Fruit fly (Drosophila melanogaster) whole organism, adult: ENCODE results near the gene Octbeta1R.

Experiments used
- CG11617 ChIP-seq: fragments of 200-800 bp; sonication (Bioruptor generic); optimal IDR thresholded peaks from 2 replicates; lab custom pipeline; 2017; ENCODE audit warnings: mild to moderate bottlenecking, missing biosample characterization, missing genetic modification reagents, missing genetic modification characterization
- CG12768 ChIP-seq: fragments of 200-800 bp; sonication (Bioruptor generic); optimal IDR thresholded peaks from 2 replicates; lab custom pipeline; 2017; ENCODE audit warnings: missing biosample characterization, missing genetic modification characterization, mild to moderate bottlenecking, moderate library complexity, missing genetic modification reagents
- CG14711 ChIP-seq: fragments of 200-800 bp; sonication (Bioruptor generic); optimal IDR thresholded peaks from 2 replicates; lab custom pipeline; 2018; ENCODE audit warnings: missing biosample characterization, mild to moderate bottlenecking, missing genetic modification characterization, moderate library complexity
- CG1620 ChIP-seq: fragments of 200-800 bp; sonication (Bioruptor generic); optimal IDR thresholded peaks from 2 replicates; lab custom pipeline; 2016; ENCODE audit warnings: missing biosample characterization, missing genetic modification characterization
- CG33017 ChIP-seq: fragments of 200-800 bp; sonication (Bioruptor generic); optimal IDR thresholded peaks from 2 replicates; lab custom pipeline; 2018; ENCODE audit warnings: missing biosample characterization, mild to moderate bottlenecking, missing genetic modification characterization, moderate library complexity
- CG5204 ChIP-seq: fragments of 200-800 bp; sonication (Bioruptor generic); optimal IDR thresholded peaks from 2 replicates; lab custom pipeline; 2016; ENCODE audit warnings: missing biosample characterization, missing genetic modification characterization
- CG7045 ChIP-seq: fragments of 200-800 bp; sonication (Bioruptor generic); optimal IDR thresholded peaks from 2 replicates; lab custom pipeline; 2017; ENCODE audit warnings: missing biosample characterization, mild to moderate bottlenecking, missing genetic modification characterization
- CG7101 ChIP-seq: fragments of 200-800 bp; sonication (Bioruptor generic); optimal IDR thresholded peaks from 2 replicates; lab custom pipeline; 2018; ENCODE audit warnings: missing biosample characterization, mild to moderate bottlenecking, missing genetic modification characterization, moderate library complexity
- Clk ChIP-seq: fragments of 200-800 bp; sonication (Bioruptor generic); optimal IDR thresholded peaks from 2 replicates; lab custom pipeline; 2017; ENCODE audit warnings: missing biosample characterization, missing genetic modification characterization
- Crg-1 ChIP-seq: fragments of 200-800 bp; sonication (Bioruptor generic); optimal IDR thresholded peaks from 2 replicates; lab custom pipeline; 2016; ENCODE audit warnings: missing biosample characterization, missing genetic modification characterization
- Hr96 ChIP-seq: fragments of 200-800 bp; sonication (Bioruptor generic); optimal IDR thresholded peaks from 2 replicates; lab custom pipeline; 2016; ENCODE audit warnings: missing biosample characterization, missing genetic modification characterization
- Mnt ChIP-seq: fragments of 200-800 bp; sonication (Bioruptor generic); optimal IDR thresholded peaks from 2 replicates; lab custom pipeline; 2016; ENCODE audit warnings: missing biosample characterization, mild to moderate bottlenecking, missing genetic modification characterization
- bab1 ChIP-seq: fragments of 200-800 bp; sonication (Bioruptor generic); optimal IDR thresholded peaks from 3 replicates; lab custom pipeline; 2019; ENCODE audit warnings: missing biosample characterization, mild to moderate bottlenecking, missing genetic modification characterization, moderate library complexity
- cic ChIP-seq: fragments of 200-800 bp; sonication (Bioruptor generic); optimal IDR thresholded peaks from 2 replicates; lab custom pipeline; 2017; ENCODE audit warnings: missing biosample characterization, mild to moderate bottlenecking, missing genetic modification characterization, moderate library complexity
- cnc ChIP-seq, 2 experiments: fragments of >200 bp; optimal IDR thresholded peaks; 2 replicates each; lab custom pipeline; 2017
- kay ChIP-seq: fragments of 200-800 bp; sonication (Bioruptor generic); peaks from one replicate; lab custom pipeline; 2016; ENCODE audit warnings: missing biosample characterization, missing genetic modification characterization, borderline replicate concordance
- ovo ChIP-seq: fragments of 200-800 bp; sonication (Bioruptor generic); optimal IDR thresholded peaks from 2 replicates; lab custom pipeline; 2016; ENCODE audit warnings: missing biosample characterization, missing genetic modification characterization
- pad ChIP-seq: fragments of 200-800 bp; sonication (Bioruptor generic); optimal IDR thresholded peaks from 3 replicates; lab custom pipeline; 2017; ENCODE audit warnings: missing biosample characterization, missing genetic modification characterization, mild to moderate bottlenecking, moderate library complexity, missing genetic modification reagents
- tj ChIP-seq: fragments of 200-800 bp; sonication (Bioruptor generic); optimal IDR thresholded peaks from 3 replicates; lab custom pipeline; 2017; ENCODE audit warnings: missing biosample characterization, mild to moderate bottlenecking, missing genetic modification characterization, moderate library complexity
- toe ChIP-seq: fragments of 200-800 bp; sonication (Bioruptor generic); optimal IDR thresholded peaks from 2 replicates; lab custom pipeline; 2016; ENCODE audit warnings: missing biosample characterization, missing genetic modification characterization

Gene Octbeta1R

DNA sequence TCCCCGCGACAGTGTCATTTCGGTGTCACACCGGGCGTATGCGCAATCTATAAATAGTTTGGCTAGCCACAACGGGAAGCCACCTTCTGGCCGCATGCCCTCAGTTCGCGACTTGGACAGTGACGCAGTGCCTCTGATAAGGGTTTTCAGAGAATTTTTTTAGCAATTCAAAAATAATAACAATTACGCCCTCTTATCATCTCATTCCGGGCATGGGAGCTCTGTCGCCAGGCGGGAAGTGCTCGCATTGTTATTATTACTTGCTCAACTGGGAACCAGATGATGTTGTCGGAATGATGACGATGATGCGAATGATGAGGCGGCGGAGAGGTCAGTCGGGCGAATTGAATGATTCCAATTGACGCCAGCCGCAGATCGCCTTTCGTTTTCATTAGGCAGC is 25.8 kb downstream of the Octbeta1R start:
- TF ChIP-seq CG5204 (GFP tag; lab: Kevin White, UChicago) (peak; percentile 35), cic (GFP tag; lab: Kevin White, UChicago) (peak; percentile 23), bab1 (GFP tag; lab: Kevin White, UChicago) (no peak), Crg-1 (GFP tag; lab: Kevin White, UChicago) (no peak), CG33017 (tag; lab: Kevin White, UChicago) (no peak), CG1620 (GFP tag; lab: Kevin White, UChicago) (no peak)

DNA sequence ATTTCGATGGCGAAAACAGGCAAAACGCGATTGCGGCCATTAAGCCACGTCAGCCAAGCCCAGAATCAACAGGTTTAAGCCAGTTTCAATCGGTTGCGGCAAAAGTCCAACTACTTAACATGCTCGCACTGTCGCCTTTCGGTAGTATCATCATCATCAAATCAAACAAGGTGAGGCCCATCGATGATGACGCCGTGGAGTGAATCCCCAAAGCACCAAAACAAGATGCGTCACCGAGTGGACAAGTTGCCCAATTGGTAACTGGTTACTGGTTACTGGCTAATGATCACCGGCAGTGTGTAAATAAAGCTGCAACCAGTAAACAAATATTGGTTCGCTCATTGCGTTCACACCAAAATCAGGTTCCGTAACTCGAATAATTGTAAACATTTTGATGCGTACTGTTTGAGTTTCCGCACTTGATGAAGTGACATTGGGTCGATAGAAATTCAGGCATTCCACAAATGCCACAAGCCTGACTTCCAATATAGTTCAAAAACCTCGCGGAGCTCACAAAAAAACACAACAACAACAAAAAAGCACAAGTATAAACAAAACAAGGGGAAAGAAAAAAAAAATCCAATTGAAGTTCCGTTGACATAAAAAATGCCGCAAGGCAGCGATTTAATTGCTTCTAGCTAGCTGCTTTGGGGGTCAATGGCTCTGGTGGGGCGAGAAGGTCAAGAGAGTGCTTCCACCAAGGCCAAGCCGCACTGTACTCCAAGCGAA is 27.5 kb downstream of the Octbeta1R start:
- TF ChIP-seq Clk (GFP tag; lab: Kevin White, UChicago) (no peak), ovo (GFP tag; lab: Kevin White, UChicago) (peak; percentile 13)

DNA sequence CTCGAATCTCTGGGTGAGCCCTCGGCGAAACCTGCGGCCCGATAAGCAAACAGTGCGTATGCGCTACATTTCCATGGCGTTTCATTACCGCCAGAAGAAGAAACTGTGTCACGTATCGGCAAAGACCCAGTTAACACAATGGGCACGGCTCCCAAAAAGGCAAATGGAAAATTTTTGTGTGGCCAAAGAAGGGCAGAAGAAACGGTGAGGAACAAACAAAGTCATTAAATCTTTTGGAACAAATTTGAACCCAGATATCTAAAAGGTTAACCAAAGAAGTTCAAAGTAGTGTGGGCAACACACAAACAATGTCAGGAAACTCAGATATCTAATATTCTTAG is 28.0 kb downstream of the Octbeta1R start:
- TF ChIP-seq CG11617: no peak
- TF ChIP-seq ovo (GFP tag; lab: Kevin White, UChicago): no peak
- no peak for TF ChIP-seq Hr96
- TF ChIP-seq bab1 (GFP tag; lab: Kevin White, UChicago): no peak
- TF ChIP-seq kay (GFP tag; lab: Kevin White, UChicago): no peak
- TF ChIP-seq cnc (optimal IDR thresholded peaks at IDR 0.05; lab: Kevin White, UChicago): no peak
- TF ChIP-seq CG5204 (GFP tag; lab: Kevin White, UChicago): no peak
- TF ChIP-seq pad (GFP tag; lab: Kevin White, UChicago): no peak
- TF ChIP-seq CG7101 (tag; lab: Kevin White, UChicago): no peak
- no peak for TF ChIP-seq CG12768 (GFP tag; lab: Kevin White, UChicago)
- no peak for TF ChIP-seq CG14711 (tag; lab: Kevin White, UChicago)

DNA sequence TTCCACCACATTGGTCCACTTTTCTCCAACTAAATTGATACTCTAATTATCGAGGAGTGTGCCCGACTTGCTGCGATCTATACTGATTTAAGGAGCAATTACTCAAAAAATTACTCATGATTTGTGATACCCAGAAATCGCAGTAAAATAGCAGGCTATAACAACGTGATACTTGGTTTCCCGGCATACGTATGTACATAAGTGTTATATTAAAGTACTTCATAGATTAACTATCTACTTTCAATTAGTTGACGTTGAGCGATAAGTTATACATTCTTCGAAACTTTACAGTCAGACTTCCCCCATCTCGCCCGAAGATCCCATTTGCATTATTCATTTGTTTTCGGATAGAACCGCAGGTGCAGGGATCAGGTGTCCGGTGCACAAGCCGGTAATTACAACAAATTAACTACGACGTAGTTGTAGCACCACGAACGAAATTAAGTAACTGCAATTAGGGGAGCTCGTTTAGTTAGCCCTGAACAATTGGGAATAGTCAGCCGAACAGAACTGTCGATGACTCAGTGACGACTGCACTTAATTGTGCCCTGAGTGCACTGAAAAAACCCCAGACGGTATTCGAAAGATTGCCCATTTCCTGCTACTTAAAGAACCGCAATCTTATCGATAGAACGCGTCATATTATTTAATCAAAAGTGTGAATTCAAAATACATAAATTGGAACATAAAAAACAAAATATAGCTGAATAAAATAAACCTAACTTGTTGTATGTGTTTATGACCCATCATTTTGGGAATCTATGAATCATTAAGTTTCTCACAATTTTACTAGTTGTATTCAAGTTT is 28.7 kb downstream of the Octbeta1R start:
- TF ChIP-seq Clk (GFP tag; lab: Kevin White, UChicago): no peak
- no peak for TF ChIP-seq CG14711 (tag; lab: Kevin White, UChicago)
- TF ChIP-seq CG1620 (GFP tag; lab: Kevin White, UChicago): no peak
- no peak for TF ChIP-seq toe (GFP tag; lab: Kevin White, UChicago)
- TF ChIP-seq Hr96: no peak
- no peak for TF ChIP-seq Mnt (GFP tag; lab: Kevin White, UChicago)
- peak; percentile 62 for TF ChIP-seq cic (GFP tag; lab: Kevin White, UChicago)
- peak; percentile 33 for TF ChIP-seq CG5204 (GFP tag; lab: Kevin White, UChicago)
- peak; percentile 22 for TF ChIP-seq CG12768 (GFP tag; lab: Kevin White, UChicago)
- TF ChIP-seq kay (GFP tag; lab: Kevin White, UChicago): peak; percentile 92
- TF ChIP-seq CG7045 (GFP tag; lab: Kevin White, UChicago): no peak
- TF ChIP-seq CG11617: peak; percentile 5
- TF ChIP-seq cnc (optimal IDR thresholded peaks at IDR 0.05; lab: Kevin White, UChicago): no peak
- no peak for TF ChIP-seq ovo (GFP tag; lab: Kevin White, UChicago)

DNA sequence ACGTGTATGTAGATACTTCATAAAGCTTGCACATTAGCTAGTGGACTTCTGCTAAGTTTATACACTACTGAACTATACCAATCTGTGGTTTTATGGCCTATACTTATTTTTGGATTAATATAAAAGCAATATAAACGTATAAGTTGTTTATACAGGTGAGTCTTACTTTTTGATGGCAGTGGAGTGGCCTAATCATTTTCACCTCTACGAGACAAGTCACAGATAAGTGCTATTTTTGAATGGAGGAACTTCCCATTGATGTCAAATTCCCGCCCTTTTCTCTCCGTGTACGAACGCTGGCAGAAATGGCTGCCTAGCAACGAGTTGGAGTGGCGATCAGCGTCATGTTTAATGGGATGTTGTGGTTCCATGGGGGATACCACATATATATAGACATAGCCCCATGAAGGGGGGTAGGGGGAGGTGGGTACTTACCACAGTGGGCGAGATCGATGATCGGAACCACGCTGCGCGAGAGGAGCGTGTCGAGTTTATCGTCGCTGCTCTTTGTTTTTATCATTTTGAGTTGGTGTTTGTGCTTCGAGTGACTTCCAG is 29.4 kb downstream of the Octbeta1R start:
- TF ChIP-seq CG33017 (tag; lab: Kevin White, UChicago) (peak; percentile 2), Clk (GFP tag; lab: Kevin White, UChicago) (no peak), CG12768 (GFP tag; lab: Kevin White, UChicago) (no peak), kay (GFP tag; lab: Kevin White, UChicago) (no peak), Mnt (GFP tag; lab: Kevin White, UChicago) (no peak)

DNA sequence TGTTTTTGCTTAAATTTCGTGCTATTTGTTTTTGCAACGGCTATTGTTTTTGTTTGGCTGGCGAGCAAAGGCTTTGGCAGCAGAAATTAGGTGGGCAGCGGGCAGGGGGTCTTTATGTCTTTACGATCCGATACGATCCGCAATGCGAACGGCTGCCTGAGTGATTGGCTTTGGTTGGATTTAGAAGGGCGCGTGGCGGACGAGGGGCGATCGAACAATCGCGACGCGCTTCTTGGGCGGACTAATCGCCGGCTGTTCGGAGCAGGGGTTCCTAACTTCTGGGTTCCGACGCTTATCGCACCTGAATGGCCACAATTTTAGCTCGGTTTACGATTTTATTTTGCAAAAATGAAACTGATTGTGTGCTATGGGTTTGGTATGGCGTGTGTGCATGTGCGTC is 30.2 kb downstream of the Octbeta1R start:
- TF ChIP-seq tj (GFP tag; lab: Kevin White, UChicago) (peak; percentile 86), kay (GFP tag; lab: Kevin White, UChicago) (no peak), toe (GFP tag; lab: Kevin White, UChicago) (peak; percentile 29), Mnt (GFP tag; lab: Kevin White, UChicago) (peak; percentile 28), cic (GFP tag; lab: Kevin White, UChicago) (peak; percentile 61)
